Worm (Caenorhabditis elegans): ENCODE results near the gene rad-54.B.

Gene rad-54.B

DNA sequence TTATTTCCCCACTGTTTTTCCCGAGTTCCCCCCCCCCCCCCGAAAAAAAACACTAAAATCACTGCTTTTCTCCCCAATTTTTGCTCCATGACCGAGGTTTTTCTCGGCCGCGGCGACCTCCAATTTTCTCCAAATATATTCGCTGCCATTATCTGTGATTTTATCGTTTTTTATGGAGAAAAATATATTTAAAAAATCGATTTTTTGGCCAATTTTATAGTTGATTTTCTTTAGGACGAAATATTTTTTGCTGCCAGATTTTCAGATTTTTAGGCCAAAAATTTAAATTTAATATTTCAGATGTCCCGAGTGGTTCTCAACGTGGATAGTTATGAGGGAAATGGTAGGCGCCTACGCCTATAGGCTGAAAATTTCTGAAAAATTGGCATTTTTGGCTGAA, at the start of gene rad-54.B:
Gene rad-54.B, plus strand, starts transcription at position 301 of the 400 bp plus-strand sequence.
- TF ChIP-seq hmbx-1 (tag; optimal IDR thresholded peaks at IDR 0.05) (no peak), ama-1 (optimal IDR thresholded peaks at IDR 0.05) (no peak), pes-1 (GFP tag; IDR thresholded peaks at IDR 0.05) (no peak)

- TF ChIP-seq hnd-1 (tag; optimal IDR thresholded peaks at IDR 0.05) (no peak), B0310.2 (tag; optimal IDR thresholded peaks at IDR 0.05) (no peak), tbx-11 (GFP tag; IDR thresholded peaks at IDR 0.05) (no peak), hmbx-1 (tag; optimal IDR thresholded peaks at IDR 0.05) (no peak), ceh-13 (GFP tag; optimal IDR thresholded peaks at IDR 0.05) (no peak)
Measured at ce11 chrIV:16915751-16916150, 34.1 kb upstream of the rad-54.B start, which contains the start of gene Y116A8C.3. Gene Y116A8C.3, plus strand, starts transcription at chrIV:16916051.

DNA sequence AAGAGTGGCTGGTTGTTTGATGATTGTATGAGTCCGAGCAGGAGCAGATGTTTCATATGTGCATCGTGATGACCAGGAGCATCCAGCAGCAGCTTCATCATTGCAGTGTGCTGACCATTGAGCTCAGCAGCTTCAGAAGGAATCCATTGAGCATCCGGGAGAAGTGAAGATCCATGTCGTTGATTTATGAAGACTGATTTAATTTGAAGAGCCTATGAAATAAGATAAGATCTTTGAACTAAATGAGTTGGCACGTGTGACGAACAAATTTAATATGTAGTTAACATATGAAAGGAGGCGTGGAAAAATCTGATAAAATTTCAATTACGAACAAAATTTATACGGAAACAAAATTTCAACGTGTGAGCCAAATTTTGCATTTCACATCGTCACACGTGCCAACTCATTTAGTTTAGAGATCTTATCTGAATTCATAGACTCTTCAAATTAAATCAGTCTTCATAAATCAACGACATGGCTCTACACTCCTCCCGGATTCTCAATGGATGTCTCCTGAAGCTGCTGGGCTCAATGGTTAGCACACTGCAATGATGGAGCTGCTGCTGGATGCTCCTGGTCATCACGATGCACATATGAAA, 31.9 kb upstream of the rad-54.B start, which contains the start of the genes Y116A8C.469 and Y116A8C.468:
Gene Y116A8C.469, minus strand, starts transcription at position 101 of the 599 bp plus-strand sequence.
Gene Y116A8C.468, plus strand, starts transcription at position 549 of the 599 bp plus-strand sequence.
- no peak for TF ChIP-seq B0310.2 (tag; optimal IDR thresholded peaks at IDR 0.05)
- no peak for TF ChIP-seq hmg-4 (GFP tag; optimal IDR thresholded peaks at IDR 0.05)
- TF ChIP-seq flt-1 (GFP tag; IDR thresholded peaks at IDR 0.05), result no peak

DNA sequence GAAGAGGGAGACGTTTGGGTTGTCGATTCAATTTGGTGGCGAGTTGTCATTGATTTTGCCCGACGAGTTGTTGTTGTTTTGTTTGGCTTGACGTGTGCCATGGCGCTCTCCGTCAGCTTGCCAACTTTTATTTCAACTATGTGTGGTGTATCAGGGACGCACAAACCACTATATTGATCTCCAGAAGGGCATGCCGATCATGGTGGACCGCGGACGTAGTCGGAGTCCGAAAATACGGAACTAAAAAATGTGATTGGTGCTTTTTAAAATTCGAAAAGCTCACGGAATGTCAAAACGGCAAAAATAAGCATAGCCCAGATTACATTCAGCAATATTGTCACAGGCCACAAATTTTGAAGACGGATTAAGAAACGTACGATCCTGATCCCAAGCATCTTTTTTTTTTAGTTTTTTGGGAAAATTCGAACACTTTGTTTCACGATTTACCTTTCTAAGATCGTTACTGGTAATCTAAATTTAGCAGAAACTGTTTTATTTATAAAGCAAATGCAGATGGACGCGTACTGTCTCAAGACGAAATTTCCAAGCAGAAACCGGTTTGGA, 30.6 kb upstream of the rad-54.B start, which contains the start of the genes Y116A8C.470 and Y116A8C.463:
Gene Y116A8C.470, minus strand, starts transcription at position 101 of the 564 bp plus-strand sequence.
Gene Y116A8C.463, plus strand, starts transcription at position 514 of the 564 bp plus-strand sequence.
- TF ChIP-seq ama-1 (optimal IDR thresholded peaks at IDR 0.05) (no peak), tra-4 (tag; optimal IDR thresholded peaks at IDR 0.05) (no peak), flt-1 (GFP tag; IDR thresholded peaks at IDR 0.05) (no peak), pes-1 (GFP tag; IDR thresholded peaks at IDR 0.05) (no peak), F13C5.2 (tag; optimal IDR thresholded peaks at IDR 0.05) (no peak), ceh-36 (tag; optimal IDR thresholded peaks at IDR 0.05) (no peak), scrt-1 (GFP tag; IDR thresholded peaks at IDR 0.05) (no peak), aly-1 (tag; optimal IDR thresholded peaks at IDR 0.05) (no peak), tbx-37 (GFP tag; conservative IDR thresholded peaks at IDR 0.05) (no peak), B0310.2 (tag; optimal IDR thresholded peaks at IDR 0.05) (no peak), hnd-1 (tag; optimal IDR thresholded peaks at IDR 0.05) (no peak)

DNA sequence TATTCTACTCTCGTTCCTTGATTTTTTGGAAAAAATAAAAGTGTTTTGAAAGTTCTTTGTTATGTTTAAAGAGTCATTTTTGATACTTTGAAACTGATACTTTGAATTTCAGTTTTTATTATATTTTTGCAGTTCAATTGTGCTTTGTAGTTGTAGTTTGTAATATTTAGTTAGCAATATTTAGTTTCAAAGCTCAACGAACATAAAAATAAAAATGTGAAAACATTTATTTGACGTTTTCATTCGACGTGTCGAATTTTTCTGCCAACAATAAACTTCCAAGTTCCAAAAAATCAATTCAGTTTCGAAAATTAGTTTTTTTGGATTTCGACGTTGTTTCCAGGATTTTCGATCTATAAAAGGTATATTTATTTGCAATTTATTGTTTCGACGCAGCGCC, 29.8 kb upstream of the rad-54.B start, which contains the start of gene nep-23:
Gene nep-23, plus strand, starts transcription at position 301 of the 400 bp plus-strand sequence.
- TF ChIP-seq scrt-1 (GFP tag; IDR thresholded peaks at IDR 0.05) (no peak), hmg-4 (GFP tag; optimal IDR thresholded peaks at IDR 0.05) (no peak), ama-1 (optimal IDR thresholded peaks at IDR 0.05) (no peak), F13C5.2 (tag; optimal IDR thresholded peaks at IDR 0.05) (no peak), tra-4 (tag; optimal IDR thresholded peaks at IDR 0.05) (no peak), sea-1 (GFP tag; conservative IDR thresholded peaks at IDR 0.05) (no peak), hnd-1 (tag; optimal IDR thresholded peaks at IDR 0.05) (no peak), flt-1 (GFP tag; IDR thresholded peaks at IDR 0.05) (no peak), ceh-36 (tag; optimal IDR thresholded peaks at IDR 0.05) (no peak), B0310.2 (tag; optimal IDR thresholded peaks at IDR 0.05) (no peak)

DNA sequence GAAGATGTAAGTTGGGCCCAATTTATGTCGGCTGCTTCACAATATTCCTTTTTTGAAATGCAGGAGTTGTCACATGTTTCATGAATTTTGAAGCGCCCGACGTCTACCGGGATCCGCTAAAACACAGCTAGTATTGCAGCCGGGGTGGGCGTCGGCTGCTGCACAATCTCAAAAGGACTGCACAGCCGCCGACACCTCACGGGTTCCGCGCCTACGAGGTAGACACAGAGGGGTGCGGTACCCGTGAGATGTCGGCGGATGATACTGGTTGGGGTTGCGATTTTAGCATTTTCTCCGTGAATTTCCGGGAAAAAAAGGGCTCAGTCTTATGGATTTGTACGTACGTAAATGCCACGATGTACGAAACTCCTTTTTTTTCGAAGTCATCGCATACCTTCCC, 27.9 kb upstream of the rad-54.B start:
- TF ChIP-seq aly-1 (tag; optimal IDR thresholded peaks at IDR 0.05) (no peak), ceh-36 (tag; optimal IDR thresholded peaks at IDR 0.05) (no peak), hmg-4 (GFP tag; optimal IDR thresholded peaks at IDR 0.05) (no peak), tbx-37 (GFP tag; conservative IDR thresholded peaks at IDR 0.05) (no peak), pes-1 (GFP tag; IDR thresholded peaks at IDR 0.05) (no peak)

ce11 chrIV:16924092-16924491, 25.8 kb upstream of the rad-54.B start, which contains the start of gene nep-24:
Gene nep-24, plus strand, starts transcription at chrIV:16924392.
- TF ChIP-seq aly-1 (tag; optimal IDR thresholded peaks at IDR 0.05) (no peak), flt-1 (GFP tag; IDR thresholded peaks at IDR 0.05) (no peak), hmbx-1 (tag; optimal IDR thresholded peaks at IDR 0.05) (no peak), B0310.2 (tag; optimal IDR thresholded peaks at IDR 0.05) (no peak)

ce11 chrIV:16925363-16925863, 24.5 kb upstream of the rad-54.B start:
- TF ChIP-seq hmbx-1 (tag; optimal IDR thresholded peaks at IDR 0.05) (no peak), tbx-11 (GFP tag; IDR thresholded peaks at IDR 0.05) (0 out of 2 replicates have a peak, but pooled peaks have one; percentile 21), ceh-36 (tag; optimal IDR thresholded peaks at IDR 0.05) (no peak), pes-1 (GFP tag; IDR thresholded peaks at IDR 0.05) (0 out of 2 replicates have a peak, but pooled peaks have one; percentile 13)

DNA sequence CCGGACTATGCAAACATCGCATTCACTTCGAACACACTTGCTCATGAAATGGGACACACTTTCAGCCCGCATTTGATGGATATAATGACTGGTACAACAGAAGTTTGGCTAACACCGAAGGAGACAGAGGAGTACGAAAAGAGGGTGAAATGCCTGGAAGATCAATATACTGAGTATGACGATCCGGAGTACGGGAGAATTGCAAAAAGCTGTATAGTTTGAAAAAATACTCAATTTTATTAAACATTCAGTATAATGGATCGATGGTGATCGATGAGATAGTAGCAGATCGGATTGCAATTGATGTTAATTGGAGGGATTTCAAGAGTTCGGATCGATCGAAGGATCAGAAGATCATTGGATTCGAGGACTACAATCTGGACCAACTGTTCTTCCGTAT, 23.3 kb upstream of the rad-54.B start:
- TF ChIP-seq tbx-11 (GFP tag; IDR thresholded peaks at IDR 0.05) (no peak), pes-1 (GFP tag; IDR thresholded peaks at IDR 0.05) (no peak), ama-1 (optimal IDR thresholded peaks at IDR 0.05) (no peak), hmg-4 (GFP tag; optimal IDR thresholded peaks at IDR 0.05) (no peak), scrt-1 (GFP tag; IDR thresholded peaks at IDR 0.05) (no peak)
